Worm (Caenorhabditis elegans): Measurements from ENCODE around the gene srw-55.
"Not testable (repeated sequence)": the region's sequence is repeated elsewhere in the genome, so short reads cannot be mapped to it uniquely, and the experiment has no call there.

Gene srw-55

DNA sequence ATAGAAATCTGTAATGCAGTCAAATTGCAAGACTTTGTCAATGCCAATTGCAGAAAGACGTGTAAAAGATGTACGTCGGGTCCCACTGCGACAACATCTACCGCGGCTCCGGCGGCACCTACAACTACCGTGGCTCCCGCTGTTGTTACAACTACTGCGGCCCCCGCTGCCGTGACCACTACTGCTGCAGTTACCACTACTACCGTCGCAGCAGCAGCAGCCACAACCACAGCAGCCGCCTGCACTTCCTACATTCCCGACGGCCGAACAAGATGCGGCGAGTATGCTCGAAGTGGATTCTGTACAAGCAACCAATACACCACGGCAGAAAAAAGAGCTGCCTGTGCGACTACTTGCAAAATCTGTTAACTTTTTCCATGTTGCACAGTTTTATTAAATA lies 25.4 kb downstream of the srw-55 start:
- TF ChIP-seq drap-1 (GFP tag; optimal IDR thresholded peaks at IDR 0.05) (peak; percentile 32), nhr-2 (tag; optimal IDR thresholded peaks at IDR 0.05) (no peak)

DNA sequence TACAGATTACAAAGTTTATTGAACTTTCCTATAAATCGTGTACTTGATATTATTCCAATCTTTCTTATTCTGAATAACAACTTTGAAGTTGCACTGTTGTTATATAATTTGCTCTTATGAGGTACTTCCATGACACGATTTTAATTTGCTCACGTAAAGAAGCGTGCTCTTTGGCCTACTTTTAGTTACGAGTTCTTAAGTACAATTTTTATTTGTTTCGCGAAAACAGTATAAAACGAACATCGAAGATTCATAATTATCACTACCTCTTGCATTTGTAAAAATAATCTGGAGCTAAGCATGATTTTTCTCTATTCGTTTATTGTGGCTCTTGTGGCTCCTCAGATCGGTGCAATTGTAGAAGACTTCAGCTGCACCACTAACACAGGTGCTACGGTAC lies 26.4 kb downstream of the srw-55 start, which contains the start of gene F35E8.7:
TSS of gene F35E8.7 (plus strand) at position 301 of the 400 bp plus-strand sequence.
- no peak for TF ChIP-seq ces-1 (GFP tag; optimal IDR thresholded peaks at IDR 0.05)
- no peak for TF ChIP-seq ceh-43 (GFP tag; optimal IDR thresholded peaks at IDR 0.05)
- TF ChIP-seq sptf-1 (tag; optimal IDR thresholded peaks at IDR 0.05), result no peak
- TF ChIP-seq ceh-83 (GFP tag; optimal IDR thresholded peaks at IDR 0.05), result no peak
- TF ChIP-seq lin-32 (GFP tag; optimal IDR thresholded peaks at IDR 0.05), result no peak
- no peak for TF ChIP-seq unc-120 (tag; optimal IDR thresholded peaks at IDR 0.05; ENCODE audit: poor library complexity, severe bottlenecking)
- no peak for TF ChIP-seq lsy-2 (tag; optimal IDR thresholded peaks at IDR 0.05)
- no peak for TF ChIP-seq nhr-76 (tag; optimal IDR thresholded peaks at IDR 0.05)
- TF ChIP-seq snpc-4 (tag; optimal IDR thresholded peaks at IDR 0.05), result no peak
- no peak for TF ChIP-seq blmp-1 (tag; optimal IDR thresholded peaks at IDR 0.05)
- no peak for TF ChIP-seq zip-8 (tag; optimal IDR thresholded peaks at IDR 0.05)
- TF ChIP-seq lin-13 (tag; optimal IDR thresholded peaks at IDR 0.05), result no peak
- no peak for TF ChIP-seq tbx-8 (GFP tag; optimal IDR thresholded peaks at IDR 0.05)
- no peak for TF ChIP-seq pha-4 (tag; optimal IDR thresholded peaks at IDR 0.05)
- no peak for TF ChIP-seq hlh-1 (tag; optimal IDR thresholded peaks at IDR 0.05)
- TF ChIP-seq unc-62 (GFP tag; optimal IDR thresholded peaks at IDR 0.05), result no peak
- TF ChIP-seq M03D4.4 (tag; optimal IDR thresholded peaks at IDR 0.05), result no peak
- no peak for TF ChIP-seq bed-3 (GFP tag; optimal IDR thresholded peaks at IDR 0.05)
- no peak for TF ChIP-seq nhr-2 (tag; optimal IDR thresholded peaks at IDR 0.05)

DNA sequence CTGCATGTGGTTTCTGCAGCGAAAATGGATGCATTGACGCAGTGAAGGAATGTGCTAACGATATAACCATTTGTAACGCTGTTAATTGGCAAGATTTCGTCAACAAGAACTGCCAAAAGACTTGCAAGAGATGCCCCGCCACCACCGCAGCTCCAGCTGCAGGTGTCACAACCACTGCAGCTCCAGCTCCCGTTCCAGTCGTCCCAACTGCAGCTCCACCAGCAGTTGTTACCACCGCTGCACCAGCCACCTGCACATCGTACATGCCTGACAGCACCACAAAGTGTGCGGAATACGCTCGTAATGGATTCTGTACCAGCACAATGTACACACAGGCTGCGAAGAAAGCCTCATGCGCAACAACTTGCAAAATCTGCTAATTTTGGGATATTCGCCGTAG lies 27.5 kb downstream of the srw-55 start:
- no peak for TF ChIP-seq nhr-237 (tag; optimal IDR thresholded peaks at IDR 0.05)
- no peak for TF ChIP-seq mab-5 (tag; optimal IDR thresholded peaks at IDR 0.05)
- no peak for TF ChIP-seq unc-39 (tag; optimal IDR thresholded peaks at IDR 0.05)
- TF ChIP-seq lsy-2 (tag; optimal IDR thresholded peaks at IDR 0.05), result no peak
- no peak for TF ChIP-seq mep-1 (tag; optimal IDR thresholded peaks at IDR 0.05)
- TF ChIP-seq sem-2 (GFP tag; optimal IDR thresholded peaks at IDR 0.05), result no peak
- no peak for TF ChIP-seq unc-120 (tag; optimal IDR thresholded peaks at IDR 0.05; ENCODE audit: poor library complexity, severe bottlenecking)
- no peak for TF ChIP-seq elt-3 (tag; optimal IDR thresholded peaks at IDR 0.05)
- TF ChIP-seq mls-2 (tag; optimal IDR thresholded peaks at IDR 0.05), result no peak
- no peak for TF ChIP-seq ztf-11 (tag; optimal IDR thresholded peaks at IDR 0.05)
- TF ChIP-seq ham-2 (GFP tag; optimal IDR thresholded peaks at IDR 0.05), result no peak
- TF ChIP-seq ceh-83 (GFP tag; optimal IDR thresholded peaks at IDR 0.05), result no peak
- no peak for TF ChIP-seq ces-1 (GFP tag; optimal IDR thresholded peaks at IDR 0.05)
- TF ChIP-seq cnd-1 (tag; optimal IDR thresholded peaks at IDR 0.05), result no peak
- no peak for TF ChIP-seq sptf-1 (tag; optimal IDR thresholded peaks at IDR 0.05)
- no peak for TF ChIP-seq bed-3 (GFP tag; optimal IDR thresholded peaks at IDR 0.05)
- no peak for TF ChIP-seq nhr-2 (tag; optimal IDR thresholded peaks at IDR 0.05)

DNA sequence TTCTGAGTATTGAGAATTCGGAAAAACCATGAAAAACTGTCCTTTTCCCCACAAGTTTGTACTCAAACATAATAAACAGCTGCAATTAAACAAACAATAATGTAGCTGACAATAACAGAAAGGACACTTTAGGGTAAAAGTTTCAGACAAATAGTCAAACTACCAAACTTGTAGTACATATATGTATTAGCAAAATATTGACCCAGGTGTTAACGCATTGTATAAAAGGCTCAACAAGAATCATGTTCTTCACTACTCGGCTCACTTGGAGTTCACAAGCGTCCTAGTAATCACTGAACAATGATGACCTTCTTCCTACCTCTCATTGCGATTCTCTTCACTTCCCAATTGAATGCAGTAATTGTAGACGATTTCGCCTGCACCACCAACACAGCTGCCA lies 28.3 kb downstream of the srw-55 start, which contains the start of gene F35E8.6:
TSS of gene F35E8.6 (plus strand) at position 301 of the 400 bp plus-strand sequence.
- TF ChIP-seq sptf-1 (tag; optimal IDR thresholded peaks at IDR 0.05) (no peak), nhr-12 (tag; optimal IDR thresholded peaks at IDR 0.05) (no peak), snpc-4 (tag; optimal IDR thresholded peaks at IDR 0.05) (no peak), lin-32 (GFP tag; optimal IDR thresholded peaks at IDR 0.05) (no peak), ceh-43 (GFP tag; optimal IDR thresholded peaks at IDR 0.05) (no peak), ceh-83 (GFP tag; optimal IDR thresholded peaks at IDR 0.05) (no peak), nhr-28 (tag; optimal IDR thresholded peaks at IDR 0.05) (no peak), mls-2 (tag; optimal IDR thresholded peaks at IDR 0.05) (no peak), pha-4 (tag; optimal IDR thresholded peaks at IDR 0.05) (no peak), elt-1 (tag; optimal IDR thresholded peaks at IDR 0.05; ENCODE audit: borderline replicate concordance, insufficient read depth) (no peak), ceh-39 (tag; optimal IDR thresholded peaks at IDR 0.05) (no peak)

DNA sequence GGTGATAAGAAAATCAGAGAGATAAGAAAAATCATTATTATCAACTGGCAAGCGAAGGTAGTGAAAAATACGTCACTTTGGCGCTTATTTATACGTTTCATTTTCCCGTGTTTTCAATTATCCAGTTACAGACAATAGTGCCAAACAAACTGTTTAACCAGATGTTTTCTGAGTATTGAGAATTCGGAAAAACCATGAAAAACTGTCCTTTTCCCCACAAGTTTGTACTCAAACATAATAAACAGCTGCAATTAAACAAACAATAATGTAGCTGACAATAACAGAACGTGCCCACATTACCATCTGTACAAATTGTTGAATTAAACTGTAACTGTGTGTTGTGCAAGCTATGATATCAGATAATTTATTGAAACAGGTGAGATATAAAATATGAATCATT lies 34.6 kb downstream of the srw-55 start, which contains the start of the genes F35E8.1 and F35E8.2:
TSS of gene F35E8.1 (minus strand) at position 101 of the 400 bp plus-strand sequence.
TSS of gene F35E8.2 (plus strand) at position 132 of the 400 bp plus-strand sequence.
- not testable (repeated sequence) for TF ChIP-seq nhr-2 (tag; optimal IDR thresholded peaks at IDR 0.05); ceh-83 (GFP tag; optimal IDR thresholded peaks at IDR 0.05); ceh-39 (tag; optimal IDR thresholded peaks at IDR 0.05)
